Worm (Caenorhabditis elegans): ENCODE results near the gene bath-36.
A peak's percentile ranks its signal among the peaks of the same experiment; 100 is the strongest.

The bath-36 gene

ce11 chrV:15186259-15186927 is 1.3 kb upstream of the bath-36 start, which contains the start of gene Y75B12B.3 (continued):
- peak; percentile 62 for TF ChIP-seq lin-54 (GFP tag; optimal IDR thresholded peaks at IDR 0.05)
- peak; percentile 57 for TF ChIP-seq him-1 (tag; optimal IDR thresholded peaks at IDR 0.05)
- TF ChIP-seq ama-1 (optimal IDR thresholded peaks at IDR 0.05) = peak; percentile 73
- peak in 1 of 2 experiments; percentile 9 for TF ChIP-seq ama-1 (GFP tag; optimal IDR thresholded peaks at IDR 0.05)
- no peak for TF ChIP-seq zim-3 (tag; optimal IDR thresholded peaks at IDR 0.05)
- TF ChIP-seq unc-130 (GFP tag; optimal IDR thresholded peaks at IDR 0.05) = no peak
- peak; percentile 24 for TF ChIP-seq snpc-3.4 (tag; optimal IDR thresholded peaks at IDR 0.05)
- peak; percentile 32; the same call in 1 of the 2 replicates for TF ChIP-seq dox-1 (GFP tag; IDR thresholded peaks at IDR 0.05)
- peak; percentile 84 for TF ChIP-seq F49E8.2 (tag; optimal IDR thresholded peaks at IDR 0.05; ENCODE audit: insufficient read depth)
- TF ChIP-seq F39B2.1 (GFP tag; IDR thresholded peaks at IDR 0.05) = peak; percentile 27; the same call in 1 of the 2 replicates
- peak; percentile 46 for TF ChIP-seq athp-1 (tag; optimal IDR thresholded peaks at IDR 0.05)
- no peak for TF ChIP-seq pha-4 (tag; optimal IDR thresholded peaks at IDR 0.05)
- peak; percentile 47 for TF ChIP-seq lsl-1 (GFP tag; optimal IDR thresholded peaks at IDR 0.05)
- TF ChIP-seq B0336.3 (GFP tag; IDR thresholded peaks at IDR 0.05) = peak; percentile 81
- no peak for TF ChIP-seq Y53F4B.3 (GFP tag; IDR thresholded peaks at IDR 0.05)
- TF ChIP-seq B0261.1 (tag; optimal IDR thresholded peaks at IDR 0.05) = peak; percentile 7
- TF ChIP-seq sptf-2 (GFP tag; optimal IDR thresholded peaks at IDR 0.05) = no peak
- peak; percentile 51 for TF ChIP-seq tlf-1 (GFP tag; optimal IDR thresholded peaks at IDR 0.05)
- TF ChIP-seq hrde-1 (tag; optimal IDR thresholded peaks at IDR 0.05; ENCODE audit: borderline replicate concordance) = peak; percentile 64
- TF ChIP-seq hsf-1 (GFP tag; IDR thresholded peaks at IDR 0.05) = peak; percentile 83
- TF ChIP-seq ztf-3 (GFP tag; optimal IDR thresholded peaks at IDR 0.05) = no peak
- TF ChIP-seq mes-4 (tag; optimal IDR thresholded peaks at IDR 0.05) = no peak
- no peak for TF ChIP-seq nhr-27 (tag; optimal IDR thresholded peaks at IDR 0.05)
- TF ChIP-seq rec-8 (tag; optimal IDR thresholded peaks at IDR 0.05) = peak in 1 of 2 experiments; percentile 22
- TF ChIP-seq F10E7.11 (tag; optimal IDR thresholded peaks at IDR 0.05) = no peak
- TF ChIP-seq dpff-1 (tag; optimal IDR thresholded peaks at IDR 0.05) = no peak
- peak; percentile 47; the same call in 1 of the 2 replicates for TF ChIP-seq ceh-100 (GFP tag; IDR thresholded peaks at IDR 0.05)
- TF ChIP-seq ceh-58 (GFP tag; IDR thresholded peaks at IDR 0.05) = no peak
- no peak for TF ChIP-seq B0035.1 (tag; optimal IDR thresholded peaks at IDR 0.05)
- 0 out of 2 replicates have a peak, but pooled peaks have one; percentile 3 for TF ChIP-seq madf-3 (GFP tag; IDR thresholded peaks at IDR 0.05)
- TF ChIP-seq sdz-38 (tag; optimal IDR thresholded peaks at IDR 0.05) = no peak
- TF ChIP-seq rcor-1 (GFP tag; IDR thresholded peaks at IDR 0.05) = peak; percentile 5; the same call in 1 of the 2 replicates
- TF ChIP-seq madf-6 (GFP tag; IDR thresholded peaks at IDR 0.05) = peak; percentile 73
- TF ChIP-seq egrh-3 (GFP tag; IDR thresholded peaks at IDR 0.05) = peak; percentile 18; the same call in 1 of the 2 replicates
- TF ChIP-seq lsy-27 (tag; optimal IDR thresholded peaks at IDR 0.05; ENCODE audit: borderline replicate concordance, insufficient read depth) = no peak
- no peak for TF ChIP-seq fkh-3 (tag; optimal IDR thresholded peaks at IDR 0.05)
- TF ChIP-seq C06A6.2 (GFP tag; conservative IDR thresholded peaks at IDR 0.05) = no peak
- TF ChIP-seq snpc-1.3 (tag; optimal IDR thresholded peaks at IDR 0.05; ENCODE audit: insufficient read depth) = peak; percentile 43

- no peak for TF ChIP-seq rpc-1 (optimal IDR thresholded peaks at IDR 0.05)
- no peak for TF ChIP-seq rpc-1 (tag; optimal IDR thresholded peaks at IDR 0.05)
- TF ChIP-seq mes-4 (tag; optimal IDR thresholded peaks at IDR 0.05) = no peak
- TF ChIP-seq F57A8.1 (GFP tag; optimal IDR thresholded peaks at IDR 0.05) = no peak
- no peak for TF ChIP-seq nhr-80 (tag; optimal IDR thresholded peaks at IDR 0.05)
- TF ChIP-seq nfyb-1 (GFP tag; IDR thresholded peaks at IDR 0.05) = peak; percentile 91
- no peak; the same call in 1 of the 2 replicates for TF ChIP-seq ztf-6 (GFP tag; IDR thresholded peaks at IDR 0.05)
- no peak for TF ChIP-seq ztf-28 (GFP tag; IDR thresholded peaks at IDR 0.05)
- no peak for TF ChIP-seq C17E4.6 (GFP tag; IDR thresholded peaks at IDR 0.05)
- no peak for TF ChIP-seq athp-1 (tag; optimal IDR thresholded peaks at IDR 0.05)
- TF ChIP-seq cebp-2 (GFP tag; IDR thresholded peaks at IDR 0.05) = no peak
- TF ChIP-seq D2030.7 (GFP tag; IDR thresholded peaks at IDR 0.05) = peak; percentile 49; the same call in 1 of the 2 replicates
- TF ChIP-seq T26A5.8 (tag; optimal IDR thresholded peaks at IDR 0.05) = no peak
- no peak for TF ChIP-seq somi-1 (GFP tag; optimal IDR thresholded peaks at IDR 0.05)
Observed at ce11 chrV:15189567-15189966, 1.9 kb downstream of the bath-36 start, which contains the start of gene cyn-3. TSS of gene cyn-3 (plus strand) at chrV:15189927.
